Worm (Caenorhabditis elegans): ENCODE data around the gene eco-1.

Gene eco-1

DNA sequence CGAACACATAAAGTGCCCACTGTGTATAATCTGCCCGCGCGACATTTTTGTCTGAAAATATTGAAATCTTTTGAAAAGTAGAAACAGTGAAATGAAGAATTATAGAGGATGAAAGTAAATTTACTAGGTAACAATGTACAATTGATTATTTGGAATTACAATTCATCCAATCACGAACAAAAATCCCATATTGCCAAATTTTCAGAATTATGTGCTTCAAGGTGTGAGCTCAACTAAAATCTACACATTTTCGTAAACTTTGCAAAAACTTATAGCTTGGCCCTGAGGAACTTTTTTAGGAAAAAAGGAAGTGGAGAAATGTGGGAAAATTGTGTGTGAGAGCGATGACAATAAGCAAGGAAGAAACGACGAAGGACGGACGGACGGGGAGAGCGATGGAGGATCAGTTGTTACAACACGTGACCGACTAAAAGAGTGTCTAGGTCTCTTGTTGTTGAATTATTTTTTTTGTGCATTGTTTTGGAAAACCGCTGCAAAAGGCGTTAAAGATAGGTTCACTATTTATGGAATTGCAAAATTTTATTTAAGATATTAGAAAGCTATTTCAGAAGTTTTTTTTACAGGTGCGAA lies 15.9 kb upstream of the eco-1 start, which contains the start of gene mml-1:
Gene mml-1, minus strand, starts transcription at position 51 of the 591 bp plus-strand sequence.
- TF ChIP-seq pqm-1 (tag; optimal IDR thresholded peaks at IDR 0.05) (no peak), nfya-1 (tag; optimal IDR thresholded peaks at IDR 0.05) (no peak), fkh-10 (GFP tag; optimal IDR thresholded peaks at IDR 0.05) (no peak), ceh-9 (tag; optimal IDR thresholded peaks at IDR 0.05) (no peak), hlh-30 (tag; optimal IDR thresholded peaks at IDR 0.05; ENCODE audit: insufficient read depth) (peak; percentile 78), ceh-30 (tag; optimal IDR thresholded peaks at IDR 0.05) (no peak), hlh-15 (tag; optimal IDR thresholded peaks at IDR 0.05) (no peak)

DNA sequence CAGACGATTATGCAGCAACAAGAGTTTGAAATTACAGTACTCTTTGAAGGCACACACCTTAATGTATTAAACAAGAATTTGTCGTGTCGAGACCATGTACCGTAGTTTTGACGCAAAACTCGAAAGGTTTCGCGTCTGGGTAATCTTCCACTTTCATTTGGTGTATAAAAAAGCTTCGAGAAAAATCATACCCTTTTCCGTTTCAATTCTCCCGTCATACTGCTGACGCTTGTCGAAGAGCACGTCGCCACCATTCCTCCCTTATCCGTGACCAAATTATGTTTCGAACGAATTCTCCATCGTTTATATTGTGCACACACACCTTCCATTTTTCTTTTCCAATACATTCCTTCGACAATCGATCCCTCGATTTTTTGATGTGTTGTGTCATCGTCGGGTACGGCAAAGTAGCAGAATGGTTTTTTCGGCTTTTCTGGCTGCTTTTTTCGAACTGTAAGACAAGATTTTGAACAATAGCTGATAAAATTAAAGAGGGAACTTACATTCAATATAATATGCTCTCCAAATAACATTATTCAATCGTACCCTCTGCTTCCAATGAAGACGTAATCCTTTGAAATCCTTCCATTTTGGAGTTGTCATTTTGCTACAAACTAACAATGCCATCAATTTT lies 15.0 kb upstream of the eco-1 start:
- TF ChIP-seq ceh-30 (tag; optimal IDR thresholded peaks at IDR 0.05) (no peak), tbx-2 (tag; optimal IDR thresholded peaks at IDR 0.05) (no peak), mec-3 (tag; optimal IDR thresholded peaks at IDR 0.05; ENCODE audit: borderline replicate concordance) (no peak), ztf-16 (tag; optimal IDR thresholded peaks at IDR 0.05) (no peak), pha-4 (tag; optimal IDR thresholded peaks at IDR 0.05) (no peak), ceh-45 (GFP tag; IDR thresholded peaks at IDR 0.05) (no peak), ceh-34 (tag; optimal IDR thresholded peaks at IDR 0.05) (no peak), pat-9 (tag; optimal IDR thresholded peaks at IDR 0.05) (no peak), unc-42 (tag; optimal IDR thresholded peaks at IDR 0.05) (no peak), Y22D7AL.16 (tag; optimal IDR thresholded peaks at IDR 0.05) (no peak), zip-5 (tag; optimal IDR thresholded peaks at IDR 0.05) (no peak), odd-2 (tag; optimal IDR thresholded peaks at IDR 0.05) (no peak), unc-86 (tag; optimal IDR thresholded peaks at IDR 0.05) (no peak), T23F11.4 (GFP tag; optimal IDR thresholded peaks at IDR 0.05) (no peak), ceh-31 (tag; optimal IDR thresholded peaks at IDR 0.05) (no peak), fax-1 (tag; optimal IDR thresholded peaks at IDR 0.05) (no peak), rnt-1 (tag; optimal IDR thresholded peaks at IDR 0.05) (no peak), hlh-15 (tag; optimal IDR thresholded peaks at IDR 0.05) (no peak)

DNA sequence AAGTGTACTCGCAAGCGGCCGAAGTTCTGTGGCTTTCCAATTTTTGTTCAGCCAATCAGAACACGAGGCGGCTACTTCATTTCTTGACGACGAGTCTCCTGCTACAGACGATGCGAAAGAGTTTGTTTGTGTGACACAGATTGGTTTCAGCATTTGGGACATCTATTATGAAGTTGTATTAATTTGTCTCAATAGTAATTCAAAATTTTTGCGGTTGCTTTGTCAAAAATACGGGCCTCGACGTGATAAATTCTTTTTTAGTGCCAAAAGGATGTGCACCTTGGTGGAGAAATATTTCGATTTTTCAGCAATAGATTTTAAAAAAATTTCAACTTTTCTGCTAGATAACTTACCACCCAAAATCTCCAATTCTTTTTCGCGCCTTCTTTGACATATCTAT lies 11.7 kb upstream of the eco-1 start:
- TF ChIP-seq eyg-1 (tag; optimal IDR thresholded peaks at IDR 0.05) (no peak), pros-1 (tag; optimal IDR thresholded peaks at IDR 0.05) (no peak), ceh-9 (tag; optimal IDR thresholded peaks at IDR 0.05) (no peak), fkh-10 (GFP tag; optimal IDR thresholded peaks at IDR 0.05) (no peak), gmeb-2 (tag; optimal IDR thresholded peaks at IDR 0.05) (no peak), ref-2 (tag; optimal IDR thresholded peaks at IDR 0.05) (no peak), Y22D7AL.16 (tag; optimal IDR thresholded peaks at IDR 0.05) (no peak), pat-9 (tag; optimal IDR thresholded peaks at IDR 0.05) (no peak), ceh-34 (tag; optimal IDR thresholded peaks at IDR 0.05) (no peak), rnt-1 (tag; optimal IDR thresholded peaks at IDR 0.05) (no peak), elt-2 (tag; optimal IDR thresholded peaks at IDR 0.05) (no peak)

DNA sequence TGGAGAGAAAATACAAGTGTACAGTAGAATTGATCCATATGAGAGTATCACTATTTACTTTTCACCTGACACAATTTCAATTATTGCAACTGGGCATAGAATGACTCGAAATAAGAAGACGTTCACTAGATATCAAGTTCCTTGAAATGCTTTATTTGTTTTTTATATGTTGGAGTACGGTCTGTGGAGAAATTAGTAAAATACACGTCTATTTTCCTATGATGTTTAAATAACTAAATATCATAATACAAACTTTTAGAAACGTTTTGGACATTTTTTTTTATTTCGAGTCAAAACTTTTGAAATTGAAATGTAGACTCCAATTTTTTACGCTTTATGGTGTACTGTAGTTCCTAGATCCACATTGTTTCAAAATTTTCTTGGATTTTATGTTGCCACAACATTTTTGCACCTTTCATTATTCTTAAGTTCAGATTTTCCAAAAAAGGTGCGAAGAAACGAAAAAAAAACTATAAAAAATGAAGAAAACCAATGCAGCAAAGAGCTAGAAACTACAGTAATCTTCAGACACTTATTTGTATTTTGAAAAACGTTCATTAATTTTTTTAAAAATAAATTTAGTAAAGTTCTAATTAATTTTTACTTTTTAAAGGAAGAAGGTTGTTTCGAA lies 10.6 kb upstream of the eco-1 start:
- TF ChIP-seq F13H6.1 (tag; optimal IDR thresholded peaks at IDR 0.05) (no peak), pag-3 (tag; optimal IDR thresholded peaks at IDR 0.05; ENCODE audit: borderline replicate concordance) (no peak), lin-11 (tag; optimal IDR thresholded peaks at IDR 0.05) (no peak), C08G9.2 (tag; optimal IDR thresholded peaks at IDR 0.05) (no peak), dmd-4 (tag; optimal IDR thresholded peaks at IDR 0.05; ENCODE audit: borderline replicate concordance) (no peak), pqm-1 (tag; optimal IDR thresholded peaks at IDR 0.05) (no peak), Y22D7AL.16 (tag; optimal IDR thresholded peaks at IDR 0.05) (no peak), npax-4 (tag; optimal IDR thresholded peaks at IDR 0.05) (no peak), pros-1 (tag; optimal IDR thresholded peaks at IDR 0.05) (no peak), eyg-1 (tag; optimal IDR thresholded peaks at IDR 0.05) (no peak), unc-3 (GFP tag; conservative IDR thresholded peaks at IDR 0.05) (no peak), unc-3 (tag; optimal IDR thresholded peaks at IDR 0.05) (no peak)
